Fruit fly (Drosophila melanogaster) whole organism, embryonic: Measurements from ENCODE around the gene simj.
A peak's percentile ranks its signal among the peaks of the same experiment; 100 is the strongest.

Experiments
- Asciz ChIP-seq: fragments of 200-800 bp; sonication (Bioruptor generic); optimal IDR thresholded peaks from 2 replicates; lab custom pipeline; 2017; ENCODE audit warnings: missing biosample characterization, mild to moderate bottlenecking, missing genetic modification characterization, missing genetic modification reagents
- Blimp-1 ChIP-seq: fragments of 200-800 bp; sonication (Bioruptor generic); optimal IDR thresholded peaks from 3 replicates; lab custom pipeline; 2018; ENCODE audit warnings: missing biosample characterization, missing genetic modification characterization, mild to moderate bottlenecking, moderate library complexity, missing genetic modification reagents
- Bteb2 ChIP-seq: fragments of 200-800 bp; sonication (Bioruptor generic); optimal IDR thresholded peaks from 2 replicates; lab custom pipeline; 2016; ENCODE audit warnings: missing biosample characterization, missing genetic modification characterization
- CG10654 ChIP-seq: fragments of 200-800 bp; sonication (Bioruptor generic); optimal IDR thresholded peaks from 2 replicates; lab custom pipeline; 2016; ENCODE audit warnings: missing biosample characterization, missing genetic modification characterization
- CG10979 ChIP-seq: fragments of 200-800 bp; sonication (Bioruptor generic); optimal IDR thresholded peaks from 2 replicates; lab custom pipeline; 2018; ENCODE audit warnings: missing biosample characterization, mild to moderate bottlenecking, missing genetic modification characterization, moderate library complexity
- CG11723 ChIP-seq: fragments of 200-800 bp; sonication (Bioruptor generic); optimal IDR thresholded peaks from 2 replicates; lab custom pipeline; 2017; ENCODE audit warnings: missing biosample characterization, mild to moderate bottlenecking, missing genetic modification characterization
- CG12236 ChIP-seq: fragments of 200-800 bp; sonication (Bioruptor generic); optimal IDR thresholded peaks from 2 replicates; lab custom pipeline; 2016; ENCODE audit warnings: missing biosample characterization, missing genetic modification characterization
- CG13775 ChIP-seq: fragments of 200-800 bp; sonication (Bioruptor generic); optimal IDR thresholded peaks from 3 replicates; lab custom pipeline; 2017; ENCODE audit warnings: missing biosample characterization, mild to moderate bottlenecking, missing genetic modification characterization
- CG15479 ChIP-seq: fragments of 200-800 bp; sonication (Bioruptor generic); optimal IDR thresholded peaks from 3 replicates; lab custom pipeline; 2019; ENCODE audit warnings: missing biosample characterization, mild to moderate bottlenecking, missing genetic modification characterization, moderate library complexity
- CG1647 ChIP-seq: fragments of 200-800 bp; sonication (Bioruptor generic); optimal IDR thresholded peaks from 3 replicates; lab custom pipeline; 2016; ENCODE audit warnings: missing biosample characterization, missing genetic modification characterization
- CG18262 ChIP-seq: fragments of 200-800 bp; optimal IDR thresholded peaks from 3 replicates; lab custom pipeline; 2019; ENCODE audit warnings: missing biosample characterization, mild to moderate bottlenecking, missing genetic modification characterization, moderate library complexity
- CG2678 ChIP-seq: fragments of 200-800 bp; sonication (Bioruptor generic); optimal IDR thresholded peaks from 3 replicates; lab custom pipeline; 2019; ENCODE audit warnings: missing biosample characterization, mild to moderate bottlenecking, missing genetic modification characterization, moderate library complexity
- CG3163 ChIP-seq: fragments of 200-800 bp; sonication (Bioruptor generic); optimal IDR thresholded peaks from 3 replicates; lab custom pipeline; 2016; ENCODE audit warnings: missing biosample characterization, missing genetic modification characterization
- CG3407 ChIP-seq: fragments of 200-800 bp; sonication (Bioruptor generic); optimal IDR thresholded peaks from 2 replicates; lab custom pipeline; 2018; ENCODE audit warnings: missing biosample characterization, mild to moderate bottlenecking, missing genetic modification characterization
- CG4282 ChIP-seq: fragments of 200-800 bp; sonication (Bioruptor generic); optimal IDR thresholded peaks from 2 replicates; lab custom pipeline; 2016; ENCODE audit warnings: missing biosample characterization, missing genetic modification characterization
- CG4360 ChIP-seq: fragments of 200-800 bp; sonication (Bioruptor generic); IDR thresholded peaks from 2 replicates; pipeline ENCODE4 v1.3.6; 2022; ENCODE audit warnings: missing biosample characterization, missing genetic modification characterization
- CG4730 ChIP-seq: fragments of 200-800 bp; sonication (Bioruptor generic); IDR thresholded peaks from 2 replicates; pipeline ENCODE4 v1.3.6; 2022; ENCODE audit warnings: missing biosample characterization, missing genetic modification characterization
- CG5245 ChIP-seq: fragments of 200-800 bp; sonication (Bioruptor generic); optimal IDR thresholded peaks from 3 replicates; lab custom pipeline; 2016; ENCODE audit warnings: missing biosample characterization, missing genetic modification characterization
- CG7271 ChIP-seq: fragments of 200-800 bp; sonication (Bioruptor generic); optimal IDR thresholded peaks from 2 replicates; lab custom pipeline; 2018; ENCODE audit warnings: missing biosample characterization, mild to moderate bottlenecking, missing genetic modification characterization, moderate library complexity
- CG8089 ChIP-seq: fragments of 200-800 bp; sonication (Bioruptor generic); optimal IDR thresholded peaks from 3 replicates; lab custom pipeline; 2016; ENCODE audit warnings: missing biosample characterization, missing genetic modification characterization
- CG8944 ChIP-seq: fragments of 200-800 bp; sonication (Bioruptor generic); optimal IDR thresholded peaks from 3 replicates; lab custom pipeline; 2016; ENCODE audit warnings: missing biosample characterization, missing genetic modification characterization
- Chrac-16 ChIP-seq: fragments of 200-800 bp; sonication (Bioruptor generic); optimal IDR thresholded peaks from 3 replicates; lab custom pipeline; 2016; ENCODE audit warnings: missing biosample characterization, missing genetic modification characterization
- CkIIα-i1 ChIP-seq: fragments of 200-800 bp; sonication (Bioruptor generic); IDR thresholded peaks from 2 replicates; pipeline ENCODE4 v1.3.6; 2022; ENCODE audit warnings: missing biosample characterization, missing genetic modification characterization
- Doc2 ChIP-seq: fragments of 200-800 bp; sonication (Bioruptor generic); IDR thresholded peaks from 2 replicates; pipeline ENCODE4 v1.3.6; 2022; ENCODE audit warnings: missing biosample characterization, missing genetic modification characterization
- GATAe ChIP-seq: fragments of 200-800 bp; sonication (Bioruptor generic); conservative IDR thresholded peaks from 2 replicates; pipeline ENCODE4 v1.3.6; 2022; ENCODE audit warnings: missing biosample characterization, missing genetic modification characterization
- Hand ChIP-seq: fragments of 200-800 bp; sonication (Bioruptor generic); optimal IDR thresholded peaks from 2 replicates; lab custom pipeline; 2017; ENCODE audit warnings: mild to moderate bottlenecking, missing biosample characterization, missing genetic modification reagents, missing genetic modification characterization
- Hey ChIP-seq: fragments of 200-800 bp; sonication (Bioruptor generic); optimal IDR thresholded peaks from 3 replicates; lab custom pipeline; 2018; ENCODE audit warnings: missing biosample characterization, mild to moderate bottlenecking, missing genetic modification characterization
- HmgZ ChIP-seq: fragments of 200-800 bp; sonication (Bioruptor generic); optimal IDR thresholded peaks from 2 replicates; lab custom pipeline; 2018; ENCODE audit warnings: missing biosample characterization, mild to moderate bottlenecking, missing genetic modification characterization
- Nf-YA ChIP-seq: fragments of 200-800 bp; sonication (Bioruptor generic); IDR thresholded peaks from 2 replicates; pipeline ENCODE4 v1.3.6; 2022; ENCODE audit warnings: missing biosample characterization, missing genetic modification characterization
- Nf-YB ChIP-seq: fragments of 200-800 bp; sonication (Bioruptor generic); optimal IDR thresholded peaks from 3 replicates; lab custom pipeline; 2019; ENCODE audit warnings: missing biosample characterization, mild to moderate bottlenecking, missing genetic modification characterization, moderate library complexity
- NfI ChIP-seq: fragments of 200-800 bp; sonication (Bioruptor generic); optimal IDR thresholded peaks from 3 replicates; lab custom pipeline; 2018; ENCODE audit warnings: missing biosample characterization, mild to moderate bottlenecking, missing genetic modification characterization, moderate library complexity
- Oli ChIP-seq: fragments of 200-800 bp; sonication (Bioruptor generic); optimal IDR thresholded peaks from 2 replicates; lab custom pipeline; 2018; ENCODE audit warnings: missing biosample characterization, mild to moderate bottlenecking, missing genetic modification characterization, moderate library complexity
- Ssrp ChIP-seq: fragments of 200-800 bp; sonication (Bioruptor generic); optimal IDR thresholded peaks from 2 replicates; lab custom pipeline; 2018; ENCODE audit warnings: missing biosample characterization, mild to moderate bottlenecking, missing genetic modification characterization, moderate library complexity
- Stat92E ChIP-seq, 3 experiments: fragments of >200 bp in 2 of 3; fragments of 200-800 bp in 1 of 3; sonication (Bioruptor generic) in 1 of 3; optimal IDR thresholded peaks; 2 replicates each; lab custom pipeline; 2017 to 2019; ENCODE audit warnings: missing biosample characterization in 3 of 3, missing genetic modification characterization in 3 of 3, mild to moderate bottlenecking in 1 of 3, moderate library complexity in 1 of 3
- Xbp1 ChIP-seq: fragments of 200-800 bp; sonication (Bioruptor generic); optimal IDR thresholded peaks from 3 replicates; lab custom pipeline; 2016; ENCODE audit warnings: missing biosample characterization, mild to moderate bottlenecking, missing genetic modification characterization
- al ChIP-seq: fragments of 200-800 bp; sonication (Bioruptor generic); IDR thresholded peaks from 2 replicates; pipeline ENCODE4 v1.3.6; 2022; ENCODE audit warnings: missing biosample characterization, missing genetic modification characterization
- crp ChIP-seq, 2 experiments: fragments of 200-800 bp; sonication (Bioruptor generic); optimal IDR thresholded peaks; 2 replicates in 1 of 2; 3 replicates in 1 of 2; lab custom pipeline; 2017; ENCODE audit warnings: missing biosample characterization in 2 of 2, missing genetic modification characterization in 2 of 2, mild to moderate bottlenecking in 1 of 2, moderate library complexity in 1 of 2
- dmrt11E ChIP-seq: fragments of 200-800 bp; sonication (Bioruptor generic); optimal IDR thresholded peaks from 3 replicates; lab custom pipeline; 2018; ENCODE audit warnings: missing biosample characterization, mild to moderate bottlenecking, missing genetic modification characterization, moderate library complexity
- grau ChIP-seq: fragments of 200-800 bp; optimal IDR thresholded peaks from 3 replicates; lab custom pipeline; 2019; ENCODE audit warnings: missing biosample characterization, mild to moderate bottlenecking, missing genetic modification characterization, moderate library complexity
- her ChIP-seq: fragments of 200-800 bp; sonication (Bioruptor generic); optimal IDR thresholded peaks from 2 replicates; lab custom pipeline; 2016; ENCODE audit warnings: missing biosample characterization, missing genetic modification characterization
- inv ChIP-seq: fragments of 200-800 bp; sonication (Bioruptor generic); IDR thresholded peaks from 2 replicates; pipeline ENCODE4 v1.3.6; 2022; ENCODE audit warnings: missing biosample characterization, missing genetic modification characterization; ENCODE audit not compliant: partially characterized antibody
- kay ChIP-seq: fragments of 200-800 bp; sonication (Bioruptor generic); optimal IDR thresholded peaks from 2 replicates; lab custom pipeline; 2016; ENCODE audit warnings: missing biosample characterization, missing genetic modification characterization
- luna ChIP-seq: fragments of 200-800 bp; sonication (Bioruptor generic); optimal IDR thresholded peaks from 2 replicates; lab custom pipeline; 2016; ENCODE audit warnings: missing biosample characterization, missing genetic modification characterization
- maf-S ChIP-seq: fragments of 200-800 bp; sonication (Bioruptor generic); optimal IDR thresholded peaks from 2 replicates; lab custom pipeline; 2016; ENCODE audit warnings: missing biosample characterization, missing genetic modification characterization
- peb ChIP-seq: fragments of 200-800 bp; sonication (Bioruptor generic); IDR thresholded peaks from 2 replicates; pipeline ENCODE4 v1.3.6; 2022; ENCODE audit warnings: missing biosample characterization, missing genetic modification characterization
- pzg ChIP-seq: fragments of 200-800 bp; sonication (Bioruptor generic); optimal IDR thresholded peaks from 3 replicates; lab custom pipeline; 2018; ENCODE audit warnings: missing biosample characterization, mild to moderate bottlenecking, missing genetic modification characterization, moderate library complexity
- sug ChIP-seq: fragments of 200-800 bp; optimal IDR thresholded peaks from 2 replicates; lab custom pipeline; 2019; ENCODE audit warnings: missing biosample characterization, mild to moderate bottlenecking, missing genetic modification characterization, moderate library complexity
- tx ChIP-seq: fragments of 200-800 bp; sonication (Bioruptor generic); optimal IDR thresholded peaks from 2 replicates; lab custom pipeline; 2016; ENCODE audit warnings: missing biosample characterization, missing genetic modification characterization
- wek ChIP-seq: fragments of 200-800 bp; sonication (Bioruptor generic); optimal IDR thresholded peaks from 3 replicates; lab custom pipeline; 2018; ENCODE audit warnings: missing biosample characterization, mild to moderate bottlenecking, missing genetic modification characterization, moderate library complexity
- zfh1 ChIP-seq: fragments of 200-800 bp; sonication (Bioruptor generic); IDR thresholded peaks from 3 replicates; pipeline ENCODE4 v1.3.6; 2022; ENCODE audit warnings: missing biosample characterization, missing genetic modification characterization

Gene simj

DNA sequence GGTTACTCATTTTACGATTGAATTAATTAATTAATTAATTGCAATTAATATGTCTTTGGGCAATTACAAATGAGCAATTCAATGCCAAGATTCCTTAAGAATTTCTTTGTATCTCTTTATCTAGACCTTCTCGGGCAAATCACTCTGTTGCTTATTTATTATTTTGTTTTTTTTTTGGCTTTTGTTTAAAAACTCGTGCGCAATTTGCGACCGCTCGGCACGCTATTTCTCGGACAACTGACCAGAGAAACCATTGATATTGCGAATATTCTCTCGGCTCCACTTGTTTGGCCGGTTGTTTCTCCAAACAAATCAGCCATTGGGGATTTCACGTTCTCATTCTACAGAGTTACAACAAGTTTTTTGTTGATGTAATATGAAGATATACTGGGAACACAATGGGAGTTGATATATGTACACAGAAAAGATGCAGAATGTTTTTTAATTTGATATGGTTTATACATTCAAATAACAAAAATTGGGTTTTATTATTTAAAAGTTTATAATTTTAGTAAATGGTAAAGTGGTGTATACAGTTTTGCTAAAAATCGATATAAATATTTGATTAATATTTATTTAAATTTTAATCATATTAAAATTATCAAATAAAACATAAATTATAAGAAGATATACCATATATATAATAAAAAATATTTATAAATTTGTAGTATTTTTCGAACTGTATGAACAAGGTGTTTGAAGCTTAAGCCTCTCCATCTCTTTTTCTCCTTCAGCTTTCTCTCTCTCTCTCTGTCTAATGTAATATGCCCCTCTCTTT lies 32.3 kb downstream of the simj start, which contains the start of gene NijA (continued):
- TF ChIP-seq CG4360 (no peak), kay (GFP tag; lab: Kevin White, UChicago) (no peak), CkIIα-i1 (GFP tag; lab: Robert Waterston, UW) (no peak), Xbp1 (no peak), CG10654 (GFP tag; lab: Kevin White, UChicago) (no peak), Doc2 (GFP tag; lab: Robert Waterston, UW) (no peak), Stat92E (GFP tag; optimal IDR thresholded peaks at IDR 0.05; lab: Kevin White, UChicago) (no peak), Ssrp (tag; lab: Kevin White, UChicago) (peak; percentile 12), CG4282 (GFP tag; lab: Kevin White, UChicago) (no peak), zfh1 (GFP tag; lab: Robert Waterston, UW) (no peak), Bteb2 (GFP tag; lab: Kevin White, UChicago) (no peak), inv (GFP tag; lab: Robert Waterston, UW) (no peak), CG10979 (tag; lab: Kevin White, UChicago) (peak; percentile 51), al (no peak), CG8944 (GFP tag; lab: Kevin White, UChicago) (no peak), sug (no peak), CG1647 (GFP tag; lab: Kevin White, UChicago) (no peak), CG18262 (tag; lab: Kevin White, UChicago) (peak; percentile 65), GATAe (GFP tag; lab: Robert Waterston, UW) (no peak), CG8089 (no peak), Oli (tag; lab: Kevin White, UChicago) (no peak), Blimp-1 (peak; percentile 52), grau (tag; lab: Kevin White, UChicago) (peak; percentile 63), CG12236 (no peak), crp (GFP tag; optimal IDR thresholded peaks at IDR 0.05; lab: Kevin White, UChicago) (no peak), Nf-YB (GFP tag; lab: Kevin White, UChicago) (no peak), maf-S (GFP tag; lab: Kevin White, UChicago) (no peak), Hand (GFP tag; lab: Kevin White, UChicago) (no peak), CG15479 (no peak), wek (GFP tag; lab: Kevin White, UChicago) (no peak), her (no peak), Hey (tag; lab: Kevin White, UChicago) (no peak), Nf-YA (GFP tag; lab: Robert Waterston, UW) (no peak), NfI (GFP tag; lab: Kevin White, UChicago) (no peak), CG2678 (peak; percentile 55), pzg (GFP tag; lab: Kevin White, UChicago) (no peak), dmrt11E (tag; lab: Kevin White, UChicago) (peak; percentile 21), Chrac-16 (GFP tag; lab: Kevin White, UChicago) (no peak), CG13775 (GFP tag; lab: Kevin White, UChicago) (no peak), CG7271 (tag; lab: Kevin White, UChicago) (no peak), CG3407 (GFP tag; lab: Kevin White, UChicago) (no peak), HmgZ (no peak), luna (GFP tag; lab: Kevin White, UChicago) (no peak), CG11723 (GFP tag; lab: Kevin White, UChicago) (no peak), CG3163 (no peak), Asciz (no peak), peb (GFP tag; lab: Robert Waterston, UW) (no peak), tx (GFP tag; lab: Kevin White, UChicago) (no peak), CG5245 (GFP tag; lab: Kevin White, UChicago) (no peak), CG4730 (GFP tag; lab: Robert Waterston, UW) (no peak)
